Worm (Caenorhabditis elegans): ENCODE data around the gene frpr-13.
A peak's percentile ranks its signal among the peaks of the same experiment; 100 is the strongest.

The frpr-13 gene

ce11 chrV:8936184-8936589 lies 37.3 kb downstream of the frpr-13 start, which contains the start of gene unc-23 (continued):
- TF ChIP-seq let-526 (GFP tag; IDR thresholded peaks at IDR 0.05): no peak
- TF ChIP-seq lir-1 (GFP tag; conservative IDR thresholded peaks at IDR 0.05): no peak
- no peak for TF ChIP-seq bed-1 (GFP tag; IDR thresholded peaks at IDR 0.05)
- no peak for TF ChIP-seq B0035.1 (tag; optimal IDR thresholded peaks at IDR 0.05)
- TF ChIP-seq somi-1 (GFP tag; optimal IDR thresholded peaks at IDR 0.05): peak; percentile 79
- TF ChIP-seq bed-2 (GFP tag; IDR thresholded peaks at IDR 0.05): no peak
- no peak for TF ChIP-seq nhr-27 (tag; optimal IDR thresholded peaks at IDR 0.05)
- TF ChIP-seq hsf-1 (GFP tag; IDR thresholded peaks at IDR 0.05): peak; percentile 98
- TF ChIP-seq hmg-1.2 (GFP tag; IDR thresholded peaks at IDR 0.05): peak; percentile 85
- TF ChIP-seq tlf-1 (GFP tag; optimal IDR thresholded peaks at IDR 0.05): peak; percentile 82
- peak; percentile 64 for TF ChIP-seq rpc-1 (optimal IDR thresholded peaks at IDR 0.05)
- TF ChIP-seq rpc-1 (tag; optimal IDR thresholded peaks at IDR 0.05): no peak
- TF ChIP-seq attf-3 (GFP tag; conservative IDR thresholded peaks at IDR 0.05): no peak
- no peak for TF ChIP-seq F57A8.1 (GFP tag; optimal IDR thresholded peaks at IDR 0.05)
- TF ChIP-seq ztf-6 (GFP tag; IDR thresholded peaks at IDR 0.05): no peak
- peak; percentile 84 for TF ChIP-seq Y53G8AR.9 (GFP tag; conservative IDR thresholded peaks at IDR 0.05)
- no peak for TF ChIP-seq attf-6 (GFP tag; IDR thresholded peaks at IDR 0.05)
- no peak for TF ChIP-seq T26A5.8 (tag; optimal IDR thresholded peaks at IDR 0.05)
- no peak for TF ChIP-seq Y53F4B.3 (GFP tag; IDR thresholded peaks at IDR 0.05)
- no peak for TF ChIP-seq hrde-1 (tag; optimal IDR thresholded peaks at IDR 0.05; ENCODE audit: borderline replicate concordance)
- peak; percentile 2 for TF ChIP-seq snpc-1.3 (tag; optimal IDR thresholded peaks at IDR 0.05; ENCODE audit: insufficient read depth)
- TF ChIP-seq madf-10 (tag; optimal IDR thresholded peaks at IDR 0.05): peak; percentile 86
- no peak for TF ChIP-seq hmg-20 (GFP tag; IDR thresholded peaks at IDR 0.05)
- peak; percentile 90 for TF ChIP-seq nfyb-1 (GFP tag; IDR thresholded peaks at IDR 0.05)
- peak; percentile 54 for TF ChIP-seq lin-54 (GFP tag; optimal IDR thresholded peaks at IDR 0.05)
- 0 out of 2 replicates have a peak, but pooled peaks have one; percentile 54 for TF ChIP-seq egl-18 (GFP tag; IDR thresholded peaks at IDR 0.05)
- no peak for TF ChIP-seq nhr-120 (GFP tag; IDR thresholded peaks at IDR 0.05)
- peak in 1 of 3 experiments; percentile 29 for TF ChIP-seq lin-35 (GFP tag; optimal IDR thresholded peaks at IDR 0.05)
- no peak for TF ChIP-seq xnd-1 (tag; optimal IDR thresholded peaks at IDR 0.05)
- TF ChIP-seq B0019.2 (GFP tag; conservative IDR thresholded peaks at IDR 0.05): no peak
- TF ChIP-seq lag-1 (GFP tag; IDR thresholded peaks at IDR 0.05): no peak
- no peak for TF ChIP-seq F23B12.7 (tag; optimal IDR thresholded peaks at IDR 0.05; ENCODE audit: insufficient read depth)
- peak; percentile 48 for TF ChIP-seq egl-44 (GFP tag; IDR thresholded peaks at IDR 0.05)
- no peak for TF ChIP-seq F37B4.10 (GFP tag; IDR thresholded peaks at IDR 0.05)
- no peak for TF ChIP-seq unc-130 (GFP tag; optimal IDR thresholded peaks at IDR 0.05)
- TF ChIP-seq snpc-3.4 (tag; optimal IDR thresholded peaks at IDR 0.05): no peak
- TF ChIP-seq F10E7.11 (tag; optimal IDR thresholded peaks at IDR 0.05): no peak
- peak; percentile 78 for TF ChIP-seq ztf-3 (GFP tag; optimal IDR thresholded peaks at IDR 0.05)
- TF ChIP-seq lsl-1 (GFP tag; optimal IDR thresholded peaks at IDR 0.05): no peak
- TF ChIP-seq aptf-3 (GFP tag; IDR thresholded peaks at IDR 0.05): no peak
- no peak for TF ChIP-seq cebp-2 (GFP tag; IDR thresholded peaks at IDR 0.05)
- peak; percentile 40 to 75 for TF ChIP-seq let-607 (tag; optimal IDR thresholded peaks at IDR 0.05)
- TF ChIP-seq nhr-80 (tag; optimal IDR thresholded peaks at IDR 0.05): peak; percentile 76
- peak; percentile 62 for TF ChIP-seq rcor-1 (GFP tag; IDR thresholded peaks at IDR 0.05)
- no peak for TF ChIP-seq dpff-1 (tag; optimal IDR thresholded peaks at IDR 0.05)
- TF ChIP-seq Y95B8A.8 (GFP tag; IDR thresholded peaks at IDR 0.05): 0 out of 2 replicates have a peak, but pooled peaks have one; percentile 43
- TF ChIP-seq zfh-2 (GFP tag; conservative IDR thresholded peaks at IDR 0.05): peak; percentile 89
- no peak for TF ChIP-seq akir-1 (GFP tag; optimal IDR thresholded peaks at IDR 0.05)
- peak; percentile 90 for TF ChIP-seq ztf-26 (tag; optimal IDR thresholded peaks at IDR 0.05)

All from whole organism, young adult.